Fruit fly (Drosophila melanogaster): ENCODE results near the gene pll.
A peak's percentile ranks its signal among the peaks of the same experiment; 100 is the strongest.

Gene pll

DNA sequence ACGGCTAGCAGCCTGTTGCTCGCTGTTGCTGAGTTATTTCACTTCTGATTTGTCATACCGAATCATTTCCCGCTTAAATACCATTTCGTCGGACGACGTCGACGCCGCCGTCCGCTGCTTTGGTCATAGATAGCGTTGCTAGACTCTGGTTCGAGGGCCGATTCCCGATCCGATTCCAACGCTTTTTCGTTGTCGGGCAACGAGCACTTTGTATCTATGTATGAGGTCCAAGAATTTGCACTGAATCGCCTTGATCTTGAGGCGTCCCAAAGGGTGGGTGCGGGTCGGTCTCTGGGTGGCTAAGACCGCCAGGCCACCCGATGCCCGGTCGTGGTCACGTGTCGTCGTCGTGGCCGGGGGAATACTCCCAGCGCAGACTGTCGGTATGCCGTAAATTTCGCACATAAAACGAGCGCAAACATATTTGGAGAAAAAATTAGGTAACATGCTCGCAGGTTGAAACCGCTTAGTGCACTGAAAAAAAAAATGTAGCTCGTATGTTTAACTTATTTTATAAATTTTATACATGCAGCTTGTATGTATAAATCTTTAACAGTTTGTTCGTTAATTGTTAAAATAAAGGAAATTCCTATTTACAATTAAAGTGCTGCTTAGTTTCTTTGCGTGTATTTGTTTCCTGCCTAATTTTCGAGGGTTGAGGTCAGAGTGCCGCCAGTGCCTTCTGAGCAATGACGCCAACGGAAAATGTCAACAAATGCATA, 39.3 kb upstream of the pll start, which contains the start of gene CG3348 (continued):
- no peak for TF ChIP-seq Spps (tag; optimal IDR thresholded peaks at IDR 0.05)
- peak; percentile 43 for TF ChIP-seq fu2 (GFP tag; optimal IDR thresholded peaks at IDR 0.05)
- peak; percentile 62 for TF ChIP-seq CG8924 (tag; optimal IDR thresholded peaks at IDR 0.05)
- TF ChIP-seq rib (GFP tag; IDR thresholded peaks at IDR 0.05), result peak; percentile 79
- peak; percentile 80 for TF ChIP-seq CG7839 (tag; optimal IDR thresholded peaks at IDR 0.05)
- TF ChIP-seq CG1832 (GFP tag; optimal IDR thresholded peaks at IDR 0.05), result no peak
- TF ChIP-seq CG11456 (GFP tag; IDR thresholded peaks at IDR 0.05), result peak; percentile 85
- no peak for TF ChIP-seq bbx (GFP tag; IDR thresholded peaks at IDR 0.05; ENCODE audit: partially characterized antibody)
- peak; percentile 54 for TF ChIP-seq CG7928 (GFP tag; optimal IDR thresholded peaks at IDR 0.05)
- peak; percentile 61 for TF ChIP-seq CG4404 (GFP tag; IDR thresholded peaks at IDR 0.05)
- TF ChIP-seq trem (tag; optimal IDR thresholded peaks at IDR 0.05), result peak; percentile 22
- TF ChIP-seq CG9876 (GFP tag; optimal IDR thresholded peaks at IDR 0.05), result peak; percentile 10
- TF ChIP-seq cwo (GFP tag; optimal IDR thresholded peaks at IDR 0.05), result peak; percentile 86
- TF ChIP-seq CG17568 (GFP tag; optimal IDR thresholded peaks at IDR 0.05), result no peak
- TF ChIP-seq peb (GFP tag; IDR thresholded peaks at IDR 0.05), result no peak
- TF ChIP-seq Dip3 (GFP tag; optimal IDR thresholded peaks at IDR 0.05), result peak; percentile 82
- peak; percentile 24; the same call in 1 of the 2 replicates for TF ChIP-seq Rx (GFP tag; IDR thresholded peaks at IDR 0.05)
- TF ChIP-seq Poxn (GFP tag; IDR thresholded peaks at IDR 0.05), result peak; percentile 65
- peak; percentile 75 for TF ChIP-seq Xrp1 (GFP tag; IDR thresholded peaks at IDR 0.05)
- 0 out of 3 replicates have a peak, but pooled peaks have one; percentile 20 for TF ChIP-seq gce (GFP tag; IDR thresholded peaks at IDR 0.05)
- TF ChIP-seq CG32532 (GFP tag; IDR thresholded peaks at IDR 0.05), result peak; percentile 94
- no peak for TF ChIP-seq aop (GFP tag; IDR thresholded peaks at IDR 0.05)
- peak; percentile 75 for TF ChIP-seq tgo (GFP tag; IDR thresholded peaks at IDR 0.05)
- TF ChIP-seq CG7963 (GFP tag; IDR thresholded peaks at IDR 0.05; ENCODE audit: partially characterized antibody), result no peak
- TF ChIP-seq sna (GFP tag; IDR thresholded peaks at IDR 0.05; ENCODE audit: partially characterized antibody), result no peak
- no peak for TF ChIP-seq oc (tag; optimal IDR thresholded peaks at IDR 0.05)
- 0 out of 3 replicates have a peak, but pooled peaks have one; percentile 43 for TF ChIP-seq so (GFP tag; IDR thresholded peaks at IDR 0.05)
- TF ChIP-seq vvl (GFP tag; IDR thresholded peaks at IDR 0.05), result peak; percentile 79
- TF ChIP-seq Jarid2 (GFP tag; optimal IDR thresholded peaks at IDR 0.05), result no peak
- TF ChIP-seq CG15011 (GFP tag; optimal IDR thresholded peaks at IDR 0.05), result peak; percentile 74
- peak; percentile 65 for TF ChIP-seq Fer2 (tag; optimal IDR thresholded peaks at IDR 0.05)
- TF ChIP-seq ems (GFP tag; optimal IDR thresholded peaks at IDR 0.05), result peak; percentile 72
- TF ChIP-seq CG3281 (GFP tag; optimal IDR thresholded peaks at IDR 0.05), result peak; percentile 92
- TF ChIP-seq CG6813 (GFP tag; optimal IDR thresholded peaks at IDR 0.05), result no peak
- 0 out of 2 replicates have a peak, but pooled peaks have one; percentile 8 for TF ChIP-seq Dref (GFP tag; IDR thresholded peaks at IDR 0.05)
- 0 out of 2 replicates have a peak, but pooled peaks have one; percentile 15 for TF ChIP-seq CG14667 (GFP tag; IDR thresholded peaks at IDR 0.05)
- no peak for TF ChIP-seq usp (GFP tag; optimal IDR thresholded peaks at IDR 0.05)
- peak; percentile 64 for TF ChIP-seq CG2712 (tag; optimal IDR thresholded peaks at IDR 0.05)
- no peak for TF ChIP-seq fru (optimal IDR thresholded peaks at IDR 0.05)
- no peak for TF ChIP-seq sima (GFP tag; optimal IDR thresholded peaks at IDR 0.05)
- peak; percentile 61; the same call in 1 of the 2 replicates for TF ChIP-seq HLH3B (GFP tag; IDR thresholded peaks at IDR 0.05)
- TF ChIP-seq CG2116 (GFP tag; optimal IDR thresholded peaks at IDR 0.05), result no peak
- peak; percentile 90 for TF ChIP-seq CG10147 (GFP tag; optimal IDR thresholded peaks at IDR 0.05)
- peak; percentile 83 for TF ChIP-seq CG9932 (GFP tag; IDR thresholded peaks at IDR 0.05)
- TF ChIP-seq chm (GFP tag; IDR thresholded peaks at IDR 0.05), result peak; percentile 60; the same call in 1 of the 2 replicates
- TF ChIP-seq Nf-YC (tag; optimal IDR thresholded peaks at IDR 0.05), result no peak
- TF ChIP-seq Myb (GFP tag; optimal IDR thresholded peaks at IDR 0.05), result peak; percentile 50
- peak; percentile 48 for TF ChIP-seq tap (tag; optimal IDR thresholded peaks at IDR 0.05)
- peak; percentile 62 for TF ChIP-seq CG12071 (GFP tag; optimal IDR thresholded peaks at IDR 0.05)
- TF ChIP-seq CG32767 (GFP tag; IDR thresholded peaks at IDR 0.05), result 0 out of 2 replicates have a peak, but pooled peaks have one; percentile 39

Measured in whole organism, embryonic.